Worm (Caenorhabditis elegans): ENCODE data around the gene F21C10.10.

- TF ChIP-seq nhr-11 (tag; optimal IDR thresholded peaks at IDR 0.05) (no peak), mdl-1 (tag; optimal IDR thresholded peaks at IDR 0.05) (no peak), ztf-11 (tag; optimal IDR thresholded peaks at IDR 0.05) (no peak), nhr-12 (tag; optimal IDR thresholded peaks at IDR 0.05) (no peak), pha-4 (tag; optimal IDR thresholded peaks at IDR 0.05) (no peak), nhr-25 (tag; optimal IDR thresholded peaks at IDR 0.05) (no peak), ceh-28 (tag; optimal IDR thresholded peaks at IDR 0.05) (no peak), nfya-1 (tag; optimal IDR thresholded peaks at IDR 0.05; ENCODE audit: insufficient read depth) (no peak), nhr-23 (tag; optimal IDR thresholded peaks at IDR 0.05) (no peak), lin-15B (tag; optimal IDR thresholded peaks at IDR 0.05) (no peak), unc-39 (tag; optimal IDR thresholded peaks at IDR 0.05) (no peak)
These were observed 5.0 kb downstream of the F21C10.10 start, which contains the start of gene frpr-6 for ce11 chrV:9101062-9101461.
